Worm (Caenorhabditis elegans): ENCODE data around the gene srlf-19.
A peak's percentile ranks its signal among the peaks of the same experiment; 100 is the strongest.

Gene srlf-19

ce11 chrV:532046-532445 lies 26.8 kb downstream of the srlf-19 start, which contains the start of gene nhr-58 (continued):
- TF ChIP-seq ces-1 (GFP tag; optimal IDR thresholded peaks at IDR 0.05), result no peak
- TF ChIP-seq C16A3.4 (tag; optimal IDR thresholded peaks at IDR 0.05), result peak; percentile 20
- no peak for TF ChIP-seq mef-2 (tag; optimal IDR thresholded peaks at IDR 0.05)
- TF ChIP-seq hpl-2 (GFP tag; optimal IDR thresholded peaks at IDR 0.05), result no peak
- no peak for TF ChIP-seq ztf-11 (tag; optimal IDR thresholded peaks at IDR 0.05)
- TF ChIP-seq mdl-1 (tag; optimal IDR thresholded peaks at IDR 0.05), result peak in 1 of 2 experiments; percentile 71
- TF ChIP-seq nhr-19 (GFP tag; conservative IDR thresholded peaks at IDR 0.05), result peak; percentile 58
- TF ChIP-seq ceh-63 (GFP tag; optimal IDR thresholded peaks at IDR 0.05), result no peak
- TF ChIP-seq F16B12.6 (tag; optimal IDR thresholded peaks at IDR 0.05), result no peak

ce11 chrV:534176-534575 lies 28.9 kb downstream of the srlf-19 start, which contains the start of gene nhr-132:
Gene nhr-132 (plus strand): TSS chrV:534446.
- TF ChIP-seq blmp-1 (tag; optimal IDR thresholded peaks at IDR 0.05), result peak; percentile 43
- peak in 1 of 2 experiments; percentile 1 for TF ChIP-seq efl-1 (optimal IDR thresholded peaks at IDR 0.05)
- no peak for TF ChIP-seq efl-1 (GFP tag; optimal IDR thresholded peaks at IDR 0.05 in 1 of 2)
- peak; percentile 77 for TF ChIP-seq nhr-85 (tag)
- no peak for TF ChIP-seq tbx-2 (tag; optimal IDR thresholded peaks at IDR 0.05)
- TF ChIP-seq lin-35 (GFP tag; optimal IDR thresholded peaks at IDR 0.05), result peak in 1 of 2 experiments; percentile 44
- TF ChIP-seq mdl-1 (tag; optimal IDR thresholded peaks at IDR 0.05), result peak in 1 of 2 experiments; percentile 19
- TF ChIP-seq C04F5.9 (tag; optimal IDR thresholded peaks at IDR 0.05), result no peak
- peak; percentile 54 for TF ChIP-seq mep-1 (tag; optimal IDR thresholded peaks at IDR 0.05)
- peak; percentile 92 for TF ChIP-seq lin-14 (GFP tag; optimal IDR thresholded peaks at IDR 0.05)
- peak; percentile 56 for TF ChIP-seq nhr-20 (tag; optimal IDR thresholded peaks at IDR 0.05)
- peak; percentile 57 for TF ChIP-seq snu-23 (GFP tag; optimal IDR thresholded peaks at IDR 0.05)
- TF ChIP-seq nhr-90 (tag; optimal IDR thresholded peaks at IDR 0.05; ENCODE audit: poor library complexity), result peak; percentile 13
- peak; percentile 28 for TF ChIP-seq nhr-77 (tag; optimal IDR thresholded peaks at IDR 0.05)
- TF ChIP-seq elt-2 (tag; optimal IDR thresholded peaks at IDR 0.05), result peak; percentile 35
- TF ChIP-seq lsy-2 (tag; optimal IDR thresholded peaks at IDR 0.05), result peak in 1 of 2 experiments; percentile 0
- peak in 2 of 6 experiments; percentile 25 to 44 for TF ChIP-seq elt-3 (tag; optimal IDR thresholded peaks at IDR 0.05)
- TF ChIP-seq egl-27 (tag; optimal IDR thresholded peaks at IDR 0.05), result no peak
- peak in 1 of 3 experiments; percentile 16 for TF ChIP-seq dpl-1 (GFP tag; optimal IDR thresholded peaks at IDR 0.05)
- TF ChIP-seq nhr-28 (tag; optimal IDR thresholded peaks at IDR 0.05), result no peak

- TF ChIP-seq isw-1 (GFP tag; IDR thresholded peaks at IDR 0.05) (no peak), egl-13 (tag; optimal IDR thresholded peaks at IDR 0.05) (no peak), lin-35 (GFP tag; optimal IDR thresholded peaks at IDR 0.05) (no peak), mdl-1 (tag; optimal IDR thresholded peaks at IDR 0.05) (no peak), ces-1 (GFP tag; optimal IDR thresholded peaks at IDR 0.05) (no peak), hpl-2 (GFP tag; optimal IDR thresholded peaks at IDR 0.05) (no peak), aha-1 (tag; optimal IDR thresholded peaks at IDR 0.05) (no peak), unc-30 (tag; optimal IDR thresholded peaks at IDR 0.05) (no peak), dsc-1 (tag; optimal IDR thresholded peaks at IDR 0.05) (no peak), C16A3.4 (tag; optimal IDR thresholded peaks at IDR 0.05) (no peak), zag-1 (tag; optimal IDR thresholded peaks at IDR 0.05) (no peak), tbx-2 (tag; optimal IDR thresholded peaks at IDR 0.05) (no peak), fos-1 (tag; optimal IDR thresholded peaks at IDR 0.05) (no peak)
Measured at ce11 chrV:536571-536970, 31.3 kb downstream of the srlf-19 start, which contains the start of gene C14C6.5. Gene C14C6.5 (plus strand): TSS chrV:536628.

DNA sequence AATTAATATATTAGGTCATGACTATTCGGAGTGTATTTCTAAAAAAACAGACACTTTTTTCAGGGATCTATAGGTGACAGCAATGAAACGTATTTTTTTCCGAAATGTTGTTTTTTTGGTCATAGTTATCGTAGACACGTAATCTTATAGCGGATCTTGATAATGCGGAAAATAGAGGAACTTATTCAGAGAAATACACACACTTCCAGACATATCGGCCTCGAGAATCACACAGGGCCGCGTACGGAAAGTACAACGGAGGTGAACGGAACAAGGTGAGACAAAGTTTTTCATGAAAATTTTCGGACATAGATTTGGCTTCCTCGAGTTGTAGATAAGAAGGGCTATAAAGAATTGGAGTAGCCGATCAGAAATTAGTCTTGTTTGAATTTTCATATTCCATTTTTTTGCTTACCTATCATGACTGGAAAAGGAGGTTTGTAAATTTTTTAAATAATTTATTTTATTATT lies 33.8 kb downstream of the srlf-19 start, which contains the start of gene nhr-155:
TSS of gene nhr-155 (plus strand) at position 421 of the 471 bp plus-strand sequence.
- TF ChIP-seq nhr-85 (tag), result peak; percentile 20
- TF ChIP-seq zag-1 (tag; optimal IDR thresholded peaks at IDR 0.05), result no peak

DNA sequence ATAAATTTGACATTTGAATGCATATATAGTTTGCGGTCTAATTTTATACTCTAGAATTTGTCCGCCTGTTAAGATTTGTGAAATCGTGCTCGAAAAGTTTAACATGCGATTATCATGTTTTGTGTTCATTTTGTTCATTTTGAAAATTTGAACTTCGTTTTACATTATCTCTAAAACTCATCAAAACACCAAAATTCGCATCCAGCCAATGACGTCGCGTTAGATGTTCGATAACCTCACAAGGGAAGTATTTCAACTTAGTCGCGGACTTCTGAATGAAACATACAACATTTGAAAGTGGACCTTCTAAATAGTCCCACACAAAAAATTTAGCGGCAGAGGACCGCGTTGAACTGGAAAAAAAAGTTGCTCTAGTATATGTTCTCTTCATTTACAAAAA lies 36.2 kb downstream of the srlf-19 start:
- TF ChIP-seq nhr-85 (tag), result peak; percentile 65
- TF ChIP-seq ceh-82 (tag; optimal IDR thresholded peaks at IDR 0.05), result no peak

All from whole organism, L1 larva.